Worm (Caenorhabditis elegans) whole organism, mixed stage, embryonic: ENCODE measurements around the gene kvs-2.

ENCODE experiments used
- bed-3 ChIP-seq: fragments of 200-800 bp; sonication (Bioruptor generic); optimal IDR thresholded peaks from 3 replicates; lab custom pipeline; 2018; ENCODE audit warnings: mild to moderate bottlenecking, missing genetic modification characterization, moderate library complexity, missing compliant biosample characterization
- blmp-1 ChIP-seq: fragments of 150-350 bp; optimal IDR thresholded peaks from 2 replicates; lab custom pipeline; 2014; ENCODE audit warnings: missing biosample characterization, missing genetic modification characterization
- ceh-39 ChIP-seq: fragments of 150-350 bp; optimal IDR thresholded peaks from 2 replicates; lab custom pipeline; 2014; ENCODE audit warnings: missing biosample characterization, missing genetic modification characterization
- ceh-43 ChIP-seq: fragments of 200-800 bp; sonication (Bioruptor generic); optimal IDR thresholded peaks from 2 replicates; lab custom pipeline; 2018; ENCODE audit warnings: mild to moderate bottlenecking, missing genetic modification characterization, moderate library complexity, missing compliant biosample characterization
- ceh-83 ChIP-seq: fragments of 200-800 bp; sonication (Bioruptor generic); optimal IDR thresholded peaks from 2 replicates; lab custom pipeline; 2018; ENCODE audit warnings: mild to moderate bottlenecking, missing genetic modification characterization, missing compliant biosample characterization
- ces-1 ChIP-seq: fragments of 150-350 bp; optimal IDR thresholded peaks from 2 replicates; lab custom pipeline; 2014; ENCODE audit warnings: missing biosample characterization, missing genetic modification reagents, missing genetic modification characterization
- cnd-1 ChIP-seq: fragments of 200-800 bp; sonication (Bioruptor generic); optimal IDR thresholded peaks from 2 replicates; lab custom pipeline; 2018; ENCODE audit warnings: mild to moderate bottlenecking, missing genetic modification characterization, missing compliant biosample characterization
- elt-1 ChIP-seq: sonication (generic microtip); optimal IDR thresholded peaks from 2 replicates; lab custom pipeline; 2017; ENCODE audit warnings: missing genetic modification characterization, mild to moderate bottlenecking, missing compliant biosample characterization, antibody characterized with exemption, moderate library complexity, borderline replicate concordance; ENCODE audit not compliant: insufficient read depth
- flh-1 ChIP-seq: fragments of 200-800 bp; sonication (Bioruptor generic); optimal IDR thresholded peaks from 2 replicates; lab custom pipeline; 2018; ENCODE audit warnings: mild to moderate bottlenecking, missing genetic modification characterization, moderate library complexity, missing compliant biosample characterization
- ham-2 ChIP-seq: fragments of 200-800 bp; sonication (Bioruptor generic); optimal IDR thresholded peaks from 2 replicates; lab custom pipeline; 2018; ENCODE audit warnings: mild to moderate bottlenecking, missing genetic modification characterization, missing compliant biosample characterization
- hlh-1 ChIP-seq: fragments of 150-350 bp; optimal IDR thresholded peaks from 2 replicates; lab custom pipeline; 2014; ENCODE audit warnings: missing biosample characterization, missing genetic modification reagents, missing genetic modification characterization
- lin-13 ChIP-seq: fragments of 150-350 bp; optimal IDR thresholded peaks from 2 replicates; lab custom pipeline; 2014; ENCODE audit warnings: missing biosample characterization, missing genetic modification characterization
- lin-32 ChIP-seq: fragments of 200-800 bp; sonication (Bioruptor generic); optimal IDR thresholded peaks from 2 replicates; lab custom pipeline; 2018; ENCODE audit warnings: mild to moderate bottlenecking, missing genetic modification characterization, missing compliant biosample characterization
- lsy-2 ChIP-seq: fragments of 150-350 bp; optimal IDR thresholded peaks from 2 replicates; lab custom pipeline; 2014; ENCODE audit warnings: missing biosample characterization, missing genetic modification characterization
- mep-1 ChIP-seq: fragments of 150-350 bp; optimal IDR thresholded peaks from 2 replicates; lab custom pipeline; 2017; ENCODE audit warnings: missing biosample characterization, missing genetic modification reagents, missing genetic modification characterization, inconsistent platforms
- nhr-12 ChIP-seq: fragments of 150-350 bp; optimal IDR thresholded peaks from 2 replicates; lab custom pipeline; 2014; ENCODE audit warnings: missing biosample characterization, missing genetic modification characterization
- nhr-2 ChIP-seq: fragments of 150-350 bp; optimal IDR thresholded peaks from 2 replicates; lab custom pipeline; 2014; ENCODE audit warnings: missing biosample characterization, missing genetic modification characterization
- nhr-237 ChIP-seq: fragments of 150-350 bp; optimal IDR thresholded peaks from 2 replicates; lab custom pipeline; 2014; ENCODE audit warnings: missing biosample characterization, missing genetic modification characterization
- nhr-28 ChIP-seq: fragments of 150-350 bp; optimal IDR thresholded peaks from 2 replicates; lab custom pipeline; 2014; ENCODE audit warnings: missing biosample characterization, missing genetic modification characterization
- nhr-76 ChIP-seq: sonication (generic microtip); optimal IDR thresholded peaks from 2 replicates; lab custom pipeline; 2017; ENCODE audit warnings: missing biosample characterization, missing genetic modification characterization
- pha-4 ChIP-seq: fragments of 150-350 bp; optimal IDR thresholded peaks from 2 replicates; lab custom pipeline; 2018; ENCODE audit warnings: missing biosample characterization, missing genetic modification reagents, missing genetic modification characterization
- sem-2 ChIP-seq: fragments of 200-800 bp; sonication (Bioruptor generic); optimal IDR thresholded peaks from 2 replicates; lab custom pipeline; 2018; ENCODE audit warnings: mild to moderate bottlenecking, missing genetic modification characterization, missing compliant biosample characterization
- snpc-4 ChIP-seq: fragments of 150-350 bp; optimal IDR thresholded peaks from 2 replicates; lab custom pipeline; 2014; ENCODE audit warnings: missing biosample characterization, missing genetic modification characterization
- sptf-1 ChIP-seq: sonication (generic microtip); optimal IDR thresholded peaks from 2 replicates; lab custom pipeline; 2017; ENCODE audit warnings: mild to moderate bottlenecking, missing genetic modification characterization, moderate library complexity, missing compliant biosample characterization
- tbx-8 ChIP-seq: fragments of 200-800 bp; sonication (Bioruptor generic); optimal IDR thresholded peaks from 2 replicates; lab custom pipeline; 2018; ENCODE audit warnings: mild to moderate bottlenecking, missing genetic modification characterization, moderate library complexity, missing compliant biosample characterization
- unc-120 ChIP-seq: sonication (generic microtip); optimal IDR thresholded peaks from 2 replicates; lab custom pipeline; 2017; ENCODE audit warnings: missing genetic modification characterization, missing compliant biosample characterization; ENCODE audit not compliant: poor library complexity, severe bottlenecking
- unc-39 ChIP-seq: fragments of 150-350 bp; optimal IDR thresholded peaks from 2 replicates; lab custom pipeline; 2014; ENCODE audit warnings: missing biosample characterization, missing genetic modification characterization
- unc-62 ChIP-seq: fragments of 150-350 bp; optimal IDR thresholded peaks from 2 replicates; lab custom pipeline; 2014; ENCODE audit warnings: missing biosample characterization, missing genetic modification reagents, missing genetic modification characterization
- zip-8 ChIP-seq: fragments of 150-350 bp; optimal IDR thresholded peaks from 2 replicates; lab custom pipeline; 2014; ENCODE audit warnings: missing biosample characterization, missing genetic modification characterization
- ztf-11 ChIP-seq: fragments of 150-350 bp; optimal IDR thresholded peaks from 2 replicates; lab custom pipeline; 2014; ENCODE audit warnings: missing biosample characterization, missing genetic modification characterization

The kvs-2 gene

DNA sequence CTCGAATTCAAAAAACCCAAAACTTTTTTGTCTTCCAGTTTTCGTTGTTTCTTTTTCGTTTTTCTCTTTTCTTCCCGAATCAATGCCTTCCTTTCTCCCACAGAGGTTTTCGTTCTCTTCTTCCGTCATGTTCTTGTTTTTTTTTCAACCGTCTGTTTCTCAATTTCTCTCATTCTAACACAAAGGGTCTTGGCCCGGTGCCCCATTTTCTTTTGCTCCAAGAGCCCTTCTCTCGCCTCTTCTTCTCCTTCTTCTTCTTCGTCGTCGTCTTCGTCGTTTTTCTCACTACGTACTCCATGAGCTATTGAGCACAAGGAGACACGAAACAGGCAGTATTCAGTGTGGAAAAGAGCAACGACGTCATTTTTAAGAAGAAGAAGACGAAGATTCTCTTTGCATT is 41.6 kb downstream of the kvs-2 start:
- TF ChIP-seq sem-2 (GFP tag; lab: Kevin White, UChicago) (no peak), zip-8 (tag; lab: Kevin White, UChicago) (no peak), hlh-1 (tag; lab: Kevin White, UChicago) (no peak), ces-1 (GFP tag; lab: Kevin White, UChicago) (peak; percentile 8), pha-4 (tag; lab: Kevin White, UChicago) (no peak), nhr-76 (tag; lab: Kevin White, UChicago) (no peak), nhr-12 (tag; lab: Kevin White, UChicago) (no peak), lin-13 (no peak), bed-3 (GFP tag; lab: Kevin White, UChicago) (no peak)

DNA sequence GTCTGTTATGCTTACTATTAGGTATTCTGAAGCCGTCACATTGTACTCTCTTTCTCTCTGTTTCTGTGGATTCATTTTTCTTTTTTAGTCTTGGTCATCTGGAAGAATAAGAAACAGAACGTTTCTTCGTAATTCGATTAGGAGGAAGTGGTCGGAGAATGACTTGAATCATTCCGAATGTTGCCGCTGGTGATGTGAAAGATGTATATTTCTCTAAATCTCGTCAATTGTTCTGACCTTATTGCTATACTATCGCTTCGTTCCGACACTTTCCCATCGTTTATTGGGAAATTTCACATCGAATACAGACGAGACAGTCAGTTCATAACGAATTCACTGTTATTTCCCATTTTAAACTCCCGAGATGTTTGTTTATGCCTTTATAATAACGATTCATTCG is 43.3 kb downstream of the kvs-2 start:
- TF ChIP-seq flh-1 (GFP tag; lab: Kevin White, UChicago) (no peak), ceh-83 (no peak), ham-2 (GFP tag; lab: Kevin White, UChicago) (peak; percentile 23), mep-1 (tag; lab: Kevin White, UChicago) (no peak), ztf-11 (tag; lab: Kevin White, UChicago) (no peak), cnd-1 (no peak)

DNA sequence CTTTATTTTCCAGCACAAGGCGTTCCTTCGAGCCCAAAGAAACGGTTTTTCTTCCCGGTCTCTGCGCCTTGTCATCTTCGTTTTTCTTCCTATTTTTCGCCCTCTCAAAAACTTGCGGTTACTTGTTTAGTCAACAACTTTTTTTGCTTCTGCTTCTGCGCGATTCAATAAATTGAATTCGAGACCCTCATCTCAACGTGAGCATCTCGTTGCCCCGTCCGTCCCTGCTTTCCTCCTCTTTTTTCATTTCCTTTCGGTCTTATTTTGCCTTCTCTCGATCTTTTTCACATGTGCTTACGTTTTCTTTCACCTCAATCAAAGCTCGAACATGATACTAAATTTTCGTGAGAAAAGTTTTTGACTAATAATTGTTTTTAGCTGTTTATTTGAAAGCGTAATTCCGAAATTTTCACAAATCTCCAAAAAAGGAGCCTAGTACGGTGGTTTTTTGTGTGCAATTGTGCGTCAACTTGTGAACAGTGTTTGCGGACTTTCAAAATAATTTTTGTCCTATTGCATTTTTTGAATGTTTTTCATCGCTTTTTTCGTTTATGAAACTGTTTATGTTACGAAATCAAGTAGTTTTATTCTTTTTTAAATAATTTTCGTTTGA is 44.3 kb downstream of the kvs-2 start:
- TF ChIP-seq ces-1 (GFP tag; lab: Kevin White, UChicago), result peak; percentile 68
- no peak for TF ChIP-seq blmp-1 (tag; lab: Kevin White, UChicago)
- peak; percentile 83 for TF ChIP-seq lsy-2 (tag; lab: Kevin White, UChicago)

DNA sequence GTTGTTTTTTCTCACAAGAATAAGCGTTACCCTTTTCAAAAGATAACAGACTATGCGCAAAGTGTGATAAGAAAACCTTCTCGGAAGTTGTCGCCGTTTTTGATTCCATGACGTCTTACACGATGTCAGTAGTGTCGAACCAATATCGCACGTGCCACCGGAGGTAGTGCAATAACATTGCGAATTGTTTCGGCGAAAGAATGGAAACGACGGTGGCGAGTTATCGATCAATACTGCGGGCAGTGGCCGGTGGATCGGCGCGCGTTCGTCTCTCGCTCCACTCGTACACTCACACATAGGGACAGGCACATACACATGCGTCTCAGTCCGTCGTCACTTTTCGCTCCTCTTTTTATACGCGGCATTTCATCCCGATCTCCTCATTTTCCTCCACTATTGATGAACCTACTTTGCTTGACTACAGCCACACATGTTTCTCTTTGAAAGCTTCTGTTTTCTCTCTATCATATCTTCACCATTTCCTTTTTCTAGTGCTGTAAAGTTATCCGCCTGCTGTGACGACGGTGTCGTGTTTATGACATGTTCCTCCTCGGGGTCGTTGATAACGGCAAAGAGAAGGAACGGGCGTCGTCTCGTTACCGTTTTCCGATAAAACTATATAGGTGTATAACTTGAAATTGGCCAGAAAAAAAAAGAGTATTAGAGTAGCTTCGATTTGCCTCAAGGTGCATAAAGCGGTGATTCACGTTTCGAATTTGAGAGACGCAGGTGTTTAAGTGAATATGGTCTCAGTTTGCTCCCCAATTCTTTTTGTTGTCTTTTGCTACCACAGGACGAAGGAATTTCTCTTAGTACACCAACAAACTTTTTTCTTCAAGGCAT is 45.5 kb downstream of the kvs-2 start:
- TF ChIP-seq nhr-2 (tag; lab: Kevin White, UChicago) (no peak), elt-1 (tag; lab: Kevin White, UChicago) (no peak), ces-1 (GFP tag; lab: Kevin White, UChicago) (no peak), ceh-43 (GFP tag; lab: Kevin White, UChicago) (no peak), cnd-1 (no peak), nhr-76 (tag; lab: Kevin White, UChicago) (no peak), ceh-83 (peak; percentile 65), nhr-28 (no peak), unc-120 (peak; percentile 67)

DNA sequence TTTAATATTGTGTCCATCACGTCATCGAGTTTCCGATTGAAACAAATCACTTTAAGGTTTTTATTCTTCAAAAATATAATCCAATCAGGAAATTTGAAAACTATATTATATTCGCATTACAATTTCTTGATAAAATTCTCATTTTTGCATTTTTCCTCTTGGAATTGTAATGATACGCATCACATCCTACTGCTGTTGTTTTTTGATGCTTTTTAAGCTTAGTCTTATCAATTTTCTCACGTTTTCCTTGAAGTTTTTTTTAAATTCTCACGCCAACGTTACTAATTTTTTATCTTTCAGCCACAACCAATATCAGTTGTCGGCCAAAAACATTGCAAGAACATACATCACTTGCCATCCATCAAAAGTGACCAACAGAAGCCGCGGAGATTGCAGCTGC is 46.3 kb downstream of the kvs-2 start, which contains the start of gene gsp-1:
Gene gsp-1, plus strand, starts transcription at position 301 of the 400 bp plus-strand sequence.
- TF ChIP-seq unc-39 (tag; lab: Kevin White, UChicago) (no peak), snpc-4 (no peak), pha-4 (tag; lab: Kevin White, UChicago) (no peak), unc-62 (no peak), nhr-237 (tag; lab: Kevin White, UChicago) (no peak), bed-3 (GFP tag; lab: Kevin White, UChicago) (no peak), flh-1 (GFP tag; lab: Kevin White, UChicago) (no peak), cnd-1 (no peak), ceh-43 (GFP tag; lab: Kevin White, UChicago) (no peak), lin-32 (GFP tag; lab: Kevin White, UChicago) (no peak), ceh-39 (no peak), blmp-1 (tag; lab: Kevin White, UChicago) (no peak), tbx-8 (GFP tag; lab: Kevin White, UChicago) (no peak), nhr-12 (tag; lab: Kevin White, UChicago) (no peak), nhr-76 (tag; lab: Kevin White, UChicago) (no peak), ztf-11 (tag; lab: Kevin White, UChicago) (no peak), ham-2 (GFP tag; lab: Kevin White, UChicago) (no peak), sptf-1 (tag; lab: Kevin White, UChicago) (no peak)
- TF ChIP-seq, all 35 proteins: peak for 0
